Worm (Caenorhabditis elegans): ENCODE measurements around the gene ZK856.19.
A peak's percentile ranks its signal among the peaks of the same experiment; 100 is the strongest.

ZK856.19 gene

ce11 chrV:10173653-10174052 lies 31.1 kb downstream of the ZK856.19 start, which contains the start of gene egl-3:
Gene egl-3 (minus strand): TSS chrV:10173753.
- TF ChIP-seq egl-5 (tag; optimal IDR thresholded peaks at IDR 0.05), result no peak
- TF ChIP-seq pha-4 (tag; optimal IDR thresholded peaks at IDR 0.05), result no peak
- TF ChIP-seq nhr-237 (tag; optimal IDR thresholded peaks at IDR 0.05), result no peak
- no peak for TF ChIP-seq fkh-2 (tag; optimal IDR thresholded peaks at IDR 0.05)
- TF ChIP-seq nhr-67 (tag; optimal IDR thresholded peaks at IDR 0.05), result no peak
- no peak for TF ChIP-seq elt-2 (tag; optimal IDR thresholded peaks at IDR 0.05)
- no peak for TF ChIP-seq mdl-1 (tag; optimal IDR thresholded peaks at IDR 0.05)
- TF ChIP-seq nhr-11 (tag; optimal IDR thresholded peaks at IDR 0.05), result no peak
- TF ChIP-seq daf-12 (tag; optimal IDR thresholded peaks at IDR 0.05), result no peak
- TF ChIP-seq ztf-4 (tag; optimal IDR thresholded peaks at IDR 0.05), result no peak
- no peak for TF ChIP-seq nhr-76 (tag; optimal IDR thresholded peaks at IDR 0.05)
- TF ChIP-seq nhr-77 (tag; optimal IDR thresholded peaks at IDR 0.05), result no peak

ce11 chrV:10168870-10169269 lies 35.8 kb downstream of the ZK856.19 start:
- TF ChIP-seq fkh-10 (GFP tag; optimal IDR thresholded peaks at IDR 0.05) (no peak), ZK546.5 (tag; optimal IDR thresholded peaks at IDR 0.05) (no peak), nhr-11 (tag; optimal IDR thresholded peaks at IDR 0.05) (no peak), lsy-12 (tag; optimal IDR thresholded peaks at IDR 0.05) (no peak), sea-2 (GFP tag; optimal IDR thresholded peaks at IDR 0.05) (no peak), unc-39 (tag; optimal IDR thresholded peaks at IDR 0.05) (no peak), ceh-82 (tag; optimal IDR thresholded peaks at IDR 0.05) (no peak), ceh-16 (tag; optimal IDR thresholded peaks at IDR 0.05) (no peak), pqm-1 (tag; optimal IDR thresholded peaks at IDR 0.05) (no peak), fos-1 (tag; optimal IDR thresholded peaks at IDR 0.05) (no peak), pha-4 (tag; optimal IDR thresholded peaks at IDR 0.05) (no peak), ceh-9 (tag; optimal IDR thresholded peaks at IDR 0.05) (no peak), tbx-2 (tag; optimal IDR thresholded peaks at IDR 0.05) (no peak)

DNA sequence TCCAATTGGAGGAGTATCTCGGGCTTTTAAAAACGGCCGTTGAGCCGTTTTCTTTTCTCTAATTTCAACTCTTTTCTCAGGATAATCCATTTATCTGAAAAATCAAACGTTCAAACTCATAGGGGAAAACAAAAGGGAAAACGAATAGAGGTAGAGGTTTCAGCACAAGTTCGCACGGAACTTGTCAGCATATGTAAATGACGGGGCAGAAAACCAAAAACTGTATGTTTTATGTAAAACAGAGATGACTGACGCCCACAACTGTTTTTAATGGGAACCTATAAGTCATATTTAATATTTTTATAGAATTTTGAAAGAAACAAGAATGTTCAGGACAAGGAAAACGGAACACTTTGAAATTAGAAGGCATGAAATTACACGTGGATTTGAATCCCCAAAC lies 38.3 kb downstream of the ZK856.19 start, which contains the start of gene C51E3.6:
Gene C51E3.6, minus strand, starts transcription at position 101 of the 400 bp plus-strand sequence.
- TF ChIP-seq elt-2 (tag; optimal IDR thresholded peaks at IDR 0.05), result no peak
- no peak for TF ChIP-seq elt-3 (tag; optimal IDR thresholded peaks at IDR 0.05)
- no peak for TF ChIP-seq nhr-25 (tag; optimal IDR thresholded peaks at IDR 0.05)
- TF ChIP-seq eor-1 (tag; optimal IDR thresholded peaks at IDR 0.05), result no peak
- TF ChIP-seq nhr-67 (tag; optimal IDR thresholded peaks at IDR 0.05), result no peak
- TF ChIP-seq daf-12 (tag; optimal IDR thresholded peaks at IDR 0.05), result no peak
- TF ChIP-seq nhr-23 (tag; optimal IDR thresholded peaks at IDR 0.05), result no peak
- no peak for TF ChIP-seq egl-27 (tag; optimal IDR thresholded peaks at IDR 0.05)
- no peak for TF ChIP-seq ZK546.5 (tag; optimal IDR thresholded peaks at IDR 0.05)
- no peak for TF ChIP-seq pqm-1 (tag; optimal IDR thresholded peaks at IDR 0.05)
- TF ChIP-seq hmg-11 (tag; optimal IDR thresholded peaks at IDR 0.05), result no peak
- TF ChIP-seq fkh-10 (GFP tag; optimal IDR thresholded peaks at IDR 0.05), result no peak
- no peak for TF ChIP-seq skn-1 (tag; optimal IDR thresholded peaks at IDR 0.05)
- no peak for TF ChIP-seq nhr-237 (tag; optimal IDR thresholded peaks at IDR 0.05)

DNA sequence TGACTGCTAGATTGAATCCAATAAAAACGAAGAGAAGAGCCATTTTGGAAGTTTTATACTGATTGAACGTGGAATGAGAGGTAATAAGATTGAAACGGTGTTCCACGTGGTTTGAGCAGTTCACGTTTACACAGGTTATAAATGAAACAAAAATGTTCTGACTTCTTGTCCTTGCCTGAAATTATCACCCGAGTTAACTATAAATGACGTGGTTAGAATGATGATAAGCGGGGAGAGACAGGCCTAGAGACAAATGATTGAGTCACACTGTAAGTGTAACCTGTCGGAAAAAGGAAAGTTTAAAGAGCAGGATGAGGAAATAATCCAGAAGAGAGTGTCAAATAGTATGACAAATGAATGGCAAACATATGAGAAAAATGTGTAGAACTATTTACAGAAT lies 43.8 kb downstream of the ZK856.19 start, which contains the start of gene C51E3.10:
Gene C51E3.10, minus strand, starts transcription at position 181 of the 400 bp plus-strand sequence.
- TF ChIP-seq elt-3 (tag; optimal IDR thresholded peaks at IDR 0.05) (no peak), nfya-1 (tag; optimal IDR thresholded peaks at IDR 0.05; ENCODE audit: insufficient read depth) (no peak), ZK546.5 (tag; optimal IDR thresholded peaks at IDR 0.05) (no peak), skn-1 (tag; optimal IDR thresholded peaks at IDR 0.05) (peak; percentile 70), tbx-2 (tag; optimal IDR thresholded peaks at IDR 0.05) (no peak), zag-1 (tag; optimal IDR thresholded peaks at IDR 0.05) (no peak), elt-2 (tag; optimal IDR thresholded peaks at IDR 0.05) (peak; percentile 94), pha-4 (tag; optimal IDR thresholded peaks at IDR 0.05) (peak; percentile 15), nhr-25 (tag; optimal IDR thresholded peaks at IDR 0.05) (no peak), nhr-43 (tag; optimal IDR thresholded peaks at IDR 0.05; ENCODE audit: poor library complexity, severe bottlenecking) (no peak), mdl-1 (tag; optimal IDR thresholded peaks at IDR 0.05) (peak; percentile 24), ztf-11 (tag; optimal IDR thresholded peaks at IDR 0.05) (no peak), pqm-1 (tag; optimal IDR thresholded peaks at IDR 0.05) (peak; percentile 96), jun-1 (tag; optimal IDR thresholded peaks at IDR 0.05) (peak; percentile 39), nhr-12 (tag; optimal IDR thresholded peaks at IDR 0.05) (no peak), snpc-4 (tag; optimal IDR thresholded peaks at IDR 0.05) (no peak), lin-39 (tag; optimal IDR thresholded peaks at IDR 0.05) (no peak), nhr-23 (tag; optimal IDR thresholded peaks at IDR 0.05) (no peak)

Data from whole organism, L3 larva.